Worm (Caenorhabditis elegans) whole organism, L4 larva: Measurements from ENCODE around the gene eif-3.K.

Experiments used
- D1046.2 ChIP-seq: fragments of 200-800 bp; sonication (Bioruptor generic); IDR thresholded peaks from 2 replicates; pipeline ENCODE4 v1.3.6; 2022; ENCODE audit warnings: missing genetic modification characterization, missing compliant biosample characterization
- F37D6.2 ChIP-seq: sonication (generic microtip); optimal IDR thresholded peaks from 2 replicates; lab custom pipeline; 2016; ENCODE audit warnings: mild to moderate bottlenecking, missing genetic modification characterization, missing compliant biosample characterization
- F44E2.7 ChIP-seq: fragments of 200-800 bp; sonication (Bioruptor generic); IDR thresholded peaks from 2 replicates; pipeline ENCODE4 v2.1.2; 2022; ENCODE audit warnings: missing genetic modification characterization, missing compliant biosample characterization
- T20F7.1 ChIP-seq: fragments of 200-800 bp; sonication (Bioruptor generic); optimal IDR thresholded peaks from 2 replicates; lab custom pipeline; 2018; ENCODE audit warnings: mild to moderate bottlenecking, missing genetic modification characterization, missing compliant biosample characterization
- T26A8.4 ChIP-seq: fragments of 200-800 bp; sonication (Bioruptor generic); IDR thresholded peaks from 2 replicates; pipeline ENCODE4 v1.3.6; 2022; ENCODE audit warnings: missing genetic modification characterization, missing compliant biosample characterization
- Y48G9A.11 ChIP-seq: fragments of 200-800 bp; sonication (Bioruptor generic); IDR thresholded peaks from 2 replicates; pipeline ENCODE4 v1.3.6; 2022; ENCODE audit warnings: missing genetic modification reagents, missing genetic modification characterization, missing compliant biosample characterization
- Y75B8A.6 ChIP-seq: fragments of 200-800 bp; sonication (Bioruptor generic); IDR thresholded peaks from 2 replicates; pipeline ENCODE4 v1.3.6; 2022; ENCODE audit warnings: missing genetic modification reagents, missing genetic modification characterization, missing compliant biosample characterization
- aha-1 ChIP-seq: fragments of 150-350 bp; peaks from one replicate; lab custom pipeline; 2014; ENCODE audit warnings: missing biosample characterization, missing genetic modification characterization
- ceh-20 ChIP-seq: fragments of 200-800 bp; sonication (Bioruptor generic); IDR thresholded peaks from 2 replicates; pipeline ENCODE4 v1.3.6; 2022; ENCODE audit warnings: missing genetic modification reagents, missing genetic modification characterization, missing compliant biosample characterization
- ceh-32 ChIP-seq: sonication (generic microtip); optimal IDR thresholded peaks from 2 replicates; lab custom pipeline; 2016; ENCODE audit warnings: mild to moderate bottlenecking, missing genetic modification characterization, missing compliant biosample characterization; ENCODE audit not compliant: poor library complexity
- ceh-44 ChIP-seq: fragments of 200-800 bp; sonication (Bioruptor generic); IDR thresholded peaks from 2 replicates; pipeline ENCODE4 v1.3.6; 2022; ENCODE audit warnings: missing genetic modification reagents, missing genetic modification characterization, missing compliant biosample characterization
- cey-2 ChIP-seq: sonication (generic microtip); optimal IDR thresholded peaks from 3 replicates; lab custom pipeline; 2017; ENCODE audit warnings: missing genetic modification characterization, mild to moderate bottlenecking, missing compliant biosample characterization, antibody characterized with exemption, borderline replicate concordance; ENCODE audit not compliant: insufficient read depth
- ctbp-1 ChIP-seq: fragments of 200-800 bp; sonication (Bioruptor generic); IDR thresholded peaks from 2 replicates; pipeline ENCODE4 v1.3.6; 2022; ENCODE audit warnings: missing genetic modification reagents, missing genetic modification characterization, missing compliant biosample characterization
- daf-16 ChIP-seq, 3 experiments: sonication (generic microtip); optimal IDR thresholded peaks; 2 replicates each; lab custom pipeline; 2016 to 2017; ENCODE audit warnings: missing genetic modification characterization in 3 of 3, missing genetic modification reagents in 3 of 3, mild to moderate bottlenecking in 2 of 3, missing compliant biosample characterization in 2 of 3, missing biosample characterization in 1 of 3, moderate library complexity in 1 of 3
- daf-19 ChIP-seq: fragments of 200-800 bp; sonication (Bioruptor generic); conservative IDR thresholded peaks from 2 replicates; pipeline ENCODE4 v1.3.6; 2022; ENCODE audit warnings: missing genetic modification characterization, missing compliant biosample characterization
- daf-8 ChIP-seq: fragments of 200-800 bp; sonication (Bioruptor generic); IDR thresholded peaks from 2 replicates; pipeline ENCODE4 v1.3.6; 2022; ENCODE audit warnings: missing genetic modification characterization, missing compliant biosample characterization
- dmd-6 ChIP-seq: fragments of 200-800 bp; sonication (Bioruptor generic); IDR thresholded peaks from 2 replicates; pipeline ENCODE4 v1.3.6; 2022; ENCODE audit warnings: missing genetic modification reagents, missing genetic modification characterization, missing compliant biosample characterization
- dve-1 ChIP-seq: sonication (generic microtip); optimal IDR thresholded peaks from 2 replicates; lab custom pipeline; 2017; ENCODE audit warnings: antibody characterized with exemption, mild to moderate bottlenecking, missing genetic modification characterization, missing compliant biosample characterization; ENCODE audit not compliant: insufficient read depth
- hif-1 ChIP-seq, 2 experiments: sonication (generic microtip); optimal IDR thresholded peaks; 2 replicates each; lab custom pipeline; 2016 to 2017; ENCODE audit warnings: missing compliant biosample characterization in 2 of 2, missing genetic modification characterization in 2 of 2, missing genetic modification reagents in 2 of 2, missing genotype in 2 of 2, mild to moderate bottlenecking in 1 of 2
- hlh-11 ChIP-seq: fragments of 200-800 bp; sonication (Bioruptor generic); optimal IDR thresholded peaks from 2 replicates; lab custom pipeline; 2018; ENCODE audit warnings: mild to moderate bottlenecking, missing genetic modification characterization, missing compliant biosample characterization
- hlh-30 ChIP-seq: sonication (generic microtip); optimal IDR thresholded peaks from 2 replicates; lab custom pipeline; 2017; ENCODE audit warnings: antibody characterized with exemption, mild to moderate bottlenecking, missing genetic modification characterization, missing compliant biosample characterization; ENCODE audit not compliant: insufficient read depth
- lim-7 ChIP-seq: fragments of 200-800 bp; sonication (Bioruptor generic); IDR thresholded peaks from 2 replicates; pipeline ENCODE4 v1.3.6; 2022; ENCODE audit warnings: missing genetic modification characterization, missing compliant biosample characterization
- lin-1 ChIP-seq: fragments of 200-800 bp; sonication (Bioruptor generic); IDR thresholded peaks from 2 replicates; pipeline ENCODE4 v1.3.6; 2022; ENCODE audit warnings: missing genetic modification reagents, missing genetic modification characterization, missing compliant biosample characterization
- lin-15B ChIP-seq: fragments of 150-350 bp; sonication (generic microtip); optimal IDR thresholded peaks from 3 replicates; lab custom pipeline; 2014; ENCODE audit warnings: missing biosample characterization, missing genetic modification characterization
- lin-29 ChIP-seq: fragments of 200-800 bp; sonication (Bioruptor generic); IDR thresholded peaks from 2 replicates; pipeline ENCODE4 v1.3.6; 2022; ENCODE audit warnings: missing genetic modification reagents, missing genetic modification characterization, missing compliant biosample characterization
- madf-9 ChIP-seq: fragments of 200-800 bp; sonication (Bioruptor generic); conservative IDR thresholded peaks from 2 replicates; pipeline ENCODE4 v1.3.6; 2022; ENCODE audit warnings: missing genetic modification reagents, missing genetic modification characterization, missing compliant biosample characterization
- mep-1 ChIP-seq: fragments of 150-350 bp; sonication (generic microtip); optimal IDR thresholded peaks from 3 replicates; lab custom pipeline; 2014; ENCODE audit warnings: missing biosample characterization, missing genetic modification characterization
- mes-2 ChIP-seq: sonication (generic microtip); optimal IDR thresholded peaks from 2 replicates; lab custom pipeline; 2016; ENCODE audit warnings: missing genotype, mild to moderate bottlenecking, missing genetic modification characterization, missing compliant biosample characterization; ENCODE audit not compliant: poor library complexity, severe bottlenecking
- mxl-2 ChIP-seq: fragments of 200-800 bp; sonication (Bioruptor generic); conservative IDR thresholded peaks from 2 replicates; pipeline ENCODE4 v1.3.6; 2022; ENCODE audit warnings: missing genetic modification reagents, missing genetic modification characterization, missing compliant biosample characterization
- mxl-3 ChIP-seq: fragments of 200-800 bp; sonication (Bioruptor generic); optimal IDR thresholded peaks from 2 replicates; lab custom pipeline; 2018; ENCODE audit warnings: mild to moderate bottlenecking, missing genetic modification characterization, missing compliant biosample characterization
- nhr-102 ChIP-seq: sonication (generic microtip); optimal IDR thresholded peaks from 2 replicates; lab custom pipeline; 2016; ENCODE audit warnings: mild to moderate bottlenecking, missing genetic modification characterization, moderate library complexity, missing compliant biosample characterization
- nhr-42 ChIP-seq: fragments of 200-800 bp; sonication (Bioruptor generic); IDR thresholded peaks from 2 replicates; pipeline ENCODE4 v1.3.6; 2022; ENCODE audit warnings: missing genetic modification characterization, missing compliant biosample characterization
- nhr-48 ChIP-seq: sonication (generic microtip); optimal IDR thresholded peaks from 2 replicates; lab custom pipeline; 2016; ENCODE audit warnings: mild to moderate bottlenecking, missing genetic modification characterization, missing compliant biosample characterization
- php-3 ChIP-seq: fragments of 200-800 bp; sonication (Bioruptor generic); IDR thresholded peaks from 2 replicates; pipeline ENCODE4 v1.3.6; 2022; ENCODE audit warnings: missing genetic modification reagents, missing genetic modification characterization, missing compliant biosample characterization
- rbr-2 ChIP-seq: sonication (generic microtip); optimal IDR thresholded peaks from 2 replicates; lab custom pipeline; 2016; ENCODE audit warnings: missing genotype, missing genetic modification characterization, missing compliant biosample characterization
- saeg-2 ChIP-seq: fragments of 200-800 bp; sonication (Bioruptor generic); IDR thresholded peaks from 2 replicates; pipeline ENCODE4 v1.3.6; 2022; ENCODE audit warnings: missing genetic modification reagents, missing genetic modification characterization, missing compliant biosample characterization
- sdz-12 ChIP-seq: fragments of 200-800 bp; sonication (Bioruptor generic); optimal IDR thresholded peaks from 2 replicates; lab custom pipeline; 2018; ENCODE audit warnings: mild to moderate bottlenecking, missing genetic modification characterization, missing compliant biosample characterization
- skn-1 ChIP-seq: fragments of 150-350 bp; optimal IDR thresholded peaks from 2 replicates; lab custom pipeline; 2014; ENCODE audit warnings: missing biosample characterization, missing genetic modification characterization
- spr-1 ChIP-seq: sonication (generic microtip); optimal IDR thresholded peaks from 2 replicates; lab custom pipeline; 2016; ENCODE audit warnings: mild to moderate bottlenecking, missing genetic modification characterization, missing compliant biosample characterization
- spr-3 ChIP-seq: fragments of 200-800 bp; sonication (Bioruptor generic); optimal IDR thresholded peaks from 2 replicates; lab custom pipeline; 2018; ENCODE audit warnings: mild to moderate bottlenecking, missing genetic modification characterization, missing compliant biosample characterization
- unc-130 ChIP-seq: sonication (generic microtip); optimal IDR thresholded peaks from 2 replicates; lab custom pipeline; 2016; ENCODE audit warnings: missing genetic modification reagents, missing genetic modification characterization, missing compliant biosample characterization
- unc-62 ChIP-seq, 3 experiments: fragments of 150-350 bp in 1 of 3; sonication (generic microtip); optimal IDR thresholded peaks in 2 of 3; peaks in 1 of 3; 1 replicate in 1 of 3; 2 replicates in 2 of 3; lab custom pipeline; 2014 to 2017; ENCODE audit warnings: missing biosample characterization in 3 of 3, missing genetic modification characterization in 3 of 3, missing genetic modification reagents in 3 of 3, missing genotype in 1 of 3
- vab-7 ChIP-seq: fragments of 200-800 bp; sonication (Bioruptor generic); IDR thresholded peaks from 2 replicates; pipeline ENCODE4 v1.3.6; 2022; ENCODE audit warnings: missing genetic modification reagents, missing genetic modification characterization, missing compliant biosample characterization
- zfp-3 ChIP-seq: fragments of 200-800 bp; sonication (Bioruptor generic); conservative IDR thresholded peaks from 2 replicates; pipeline ENCODE4 v1.3.6; 2022; ENCODE audit warnings: missing genetic modification reagents, missing genetic modification characterization, missing compliant biosample characterization
- ztf-7 ChIP-seq: fragments of 150-350 bp; optimal IDR thresholded peaks from 2 replicates; lab custom pipeline; 2014; ENCODE audit warnings: missing biosample characterization, missing genetic modification characterization

Gene eif-3.K

ce11 chrV:12967110-12967509 lies 13.3 kb downstream of the eif-3.K start, which contains the start of gene R186.3:
R186.3 (minus strand) TSS chrV:12967210.
- no peak for TF ChIP-seq mxl-2 (GFP tag; lab: Robert Waterston, UW)
- TF ChIP-seq rbr-2 (tag; lab: Kevin White, UChicago): no peak
- no peak for TF ChIP-seq nhr-102 (tag; lab: Kevin White, UChicago)
- TF ChIP-seq daf-16 (GFP tag; optimal IDR thresholded peaks at IDR 0.05; lab: Kevin White, UChicago): no peak
- no peak for TF ChIP-seq daf-16 (tag; optimal IDR thresholded peaks at IDR 0.05; lab: Kevin White, UChicago)
- no peak for TF ChIP-seq ceh-32 (tag; lab: Kevin White, UChicago)
- no peak for TF ChIP-seq sdz-12
- TF ChIP-seq daf-19 (GFP tag; lab: Robert Waterston, UW): no peak
- no peak for TF ChIP-seq skn-1
- no peak for TF ChIP-seq dmd-6 (GFP tag; lab: Robert Waterston, UW)
- no peak for TF ChIP-seq vab-7
- TF ChIP-seq ztf-7 (tag; lab: Kevin White, UChicago): no peak
- TF ChIP-seq F44E2.7 (GFP tag; lab: Robert Waterston, UW): no peak
- TF ChIP-seq lin-1 (GFP tag; lab: Robert Waterston, UW): no peak
- TF ChIP-seq unc-62 (GFP tag; optimal IDR thresholded peaks at IDR 0.05 in 1 of 2; lab: Kevin White, UChicago): no peak
- no peak for TF ChIP-seq unc-62 (tag; optimal IDR thresholded peaks at IDR 0.05; lab: Kevin White, UChicago)
- TF ChIP-seq spr-3 (GFP tag; lab: Kevin White, UChicago): no peak
- no peak for TF ChIP-seq F37D6.2 (tag; lab: Kevin White, UChicago)
- TF ChIP-seq cey-2 (tag; lab: Kevin White, UChicago): no peak
- no peak for TF ChIP-seq php-3
- TF ChIP-seq, all 104 proteins: peak for 0

ce11 chrV:12967925-12968327 lies 14.1 kb downstream of the eif-3.K start, which contains the start of gene R186.8:
R186.8 (minus strand) TSS chrV:12967982.
- TF ChIP-seq dmd-6 (GFP tag; lab: Robert Waterston, UW) (peak; percentile 94), nhr-102 (tag; lab: Kevin White, UChicago) (peak; percentile 58), spr-1 (tag; lab: Kevin White, UChicago) (peak; percentile 47), lin-1 (GFP tag; lab: Robert Waterston, UW) (peak; percentile 12; the same call in 1 of the 2 replicates), hlh-11 (peak; percentile 79), nhr-48 (tag; lab: Kevin White, UChicago) (peak; percentile 60), rbr-2 (tag; lab: Kevin White, UChicago) (peak; percentile 86), unc-130 (peak; percentile 66), daf-8 (GFP tag; lab: Robert Waterston, UW) (0 out of 2 replicates have a peak, but pooled peaks have one; percentile 35), spr-3 (GFP tag; lab: Kevin White, UChicago) (peak; percentile 38), D1046.2 (GFP tag; lab: Robert Waterston, UW) (0 out of 2 replicates have a peak, but pooled peaks have one; percentile 41), lim-7 (GFP tag; lab: Robert Waterston, UW) (0 out of 2 replicates have a peak, but pooled peaks have one; percentile 10), T26A8.4 (GFP tag; lab: Robert Waterston, UW) (peak; percentile 87; the same call in 1 of the 2 replicates), T20F7.1 (peak; percentile 92), nhr-42 (peak; percentile 88), mes-2 (tag; lab: Kevin White, UChicago) (peak; percentile 79), madf-9 (peak; percentile 70; the same call in 1 of the 2 replicates), hif-1 (tag; optimal IDR thresholded peaks at IDR 0.05; lab: Kevin White, UChicago) (peak in 1 of 2 experiments; percentile 56), saeg-2 (GFP tag; lab: Robert Waterston, UW) (0 out of 2 replicates have a peak, but pooled peaks have one; percentile 14), ceh-20 (GFP tag; lab: Robert Waterston, UW) (peak; percentile 82), ceh-44 (GFP tag; lab: Robert Waterston, UW) (peak; percentile 84), hlh-30 (tag; lab: Kevin White, UChicago) (peak; percentile 43), Y48G9A.11 (GFP tag; lab: Robert Waterston, UW) (peak; percentile 52; the same call in 1 of the 2 replicates), aha-1 (tag; lab: Kevin White, UChicago) (peak; percentile 96), lin-29 (GFP tag; lab: Robert Waterston, UW) (peak; percentile 70), dve-1 (peak; percentile 53), zfp-3 (GFP tag; lab: Robert Waterston, UW) (peak; percentile 87), mxl-3 (GFP tag; lab: Kevin White, UChicago) (peak; percentile 44), ctbp-1 (peak; percentile 69; the same call in 1 of the 2 replicates), F37D6.2 (tag; lab: Kevin White, UChicago) (peak; percentile 37), Y75B8A.6 (GFP tag; lab: Robert Waterston, UW) (peak; percentile 45; the same call in 1 of the 2 replicates), mep-1 (tag; lab: Kevin White, UChicago) (peak; percentile 74), lin-15B (tag; lab: Kevin White, UChicago) (peak; percentile 18), daf-16 (GFP tag; optimal IDR thresholded peaks at IDR 0.05; lab: Kevin White, UChicago) (peak in 1 of 2 experiments; percentile 21), daf-16 (tag; optimal IDR thresholded peaks at IDR 0.05; lab: Kevin White, UChicago) (peak; percentile 35)
